Worm (Caenorhabditis elegans): Measurements from ENCODE around the gene rfc-1.
A peak's percentile ranks its signal among the peaks of the same experiment; 100 is the strongest.

rfc-1 gene

DNA sequence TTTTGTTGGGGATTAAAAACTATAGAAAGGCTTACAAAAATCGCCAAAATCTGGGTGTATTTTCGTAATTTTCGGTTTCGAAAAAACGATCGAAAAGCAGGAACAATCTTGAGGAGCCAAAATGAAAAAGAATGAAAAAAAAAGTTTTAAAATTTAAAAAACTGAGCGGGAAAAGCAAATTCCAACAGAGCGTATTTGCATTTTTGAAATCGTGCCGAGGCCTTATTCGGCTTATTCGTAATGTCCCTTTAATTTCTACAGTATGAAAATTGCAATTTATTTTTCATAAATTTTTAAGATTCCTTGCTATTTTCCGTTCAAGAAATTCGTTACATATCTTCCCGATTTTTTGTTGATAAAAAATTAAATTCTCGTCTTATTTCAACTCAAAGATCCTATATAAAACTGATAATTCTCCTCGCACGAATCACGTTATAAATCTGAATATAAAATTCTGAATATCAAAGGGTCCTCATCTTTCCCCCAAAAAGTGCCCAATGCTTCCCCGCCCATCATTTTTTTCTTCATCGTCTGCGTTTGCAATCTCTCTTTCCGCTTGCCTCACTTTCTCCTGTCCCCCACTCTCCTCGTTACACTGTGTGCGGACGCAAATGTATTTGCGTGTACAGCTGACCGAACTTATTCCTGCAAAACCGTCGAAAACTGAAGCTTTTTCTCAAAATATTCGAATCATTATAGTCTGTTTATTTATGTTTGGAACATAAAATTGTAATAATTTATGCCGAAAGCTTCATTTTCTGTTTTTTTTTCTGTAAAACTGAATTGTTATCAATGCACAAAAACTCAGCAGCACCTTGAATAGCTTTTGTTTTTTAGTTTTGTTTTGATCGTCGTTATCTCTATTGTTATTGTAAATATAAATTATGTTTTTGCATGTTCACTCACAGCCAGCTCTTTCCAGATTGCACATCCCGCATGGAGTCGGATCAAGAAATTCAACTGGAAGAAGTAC is at the start of gene rfc-1, which contains the start of gene pmp-3:
Gene rfc-1, minus strand, starts transcription at position 163 of the 973 bp plus-strand sequence.
Gene pmp-3, plus strand, starts transcription at position 923 of the 973 bp plus-strand sequence.
- TF ChIP-seq snpc-4 (tag; optimal IDR thresholded peaks at IDR 0.05) = no peak
- no peak for TF ChIP-seq elt-2 (tag; optimal IDR thresholded peaks at IDR 0.05)
- TF ChIP-seq tbx-2 (tag; optimal IDR thresholded peaks at IDR 0.05) = no peak
- no peak for TF ChIP-seq ceh-16 (tag; optimal IDR thresholded peaks at IDR 0.05)
- no peak for TF ChIP-seq ZK546.5 (tag; optimal IDR thresholded peaks at IDR 0.05)
- TF ChIP-seq unc-39 (tag; optimal IDR thresholded peaks at IDR 0.05) = no peak
- TF ChIP-seq elt-3 (tag; optimal IDR thresholded peaks at IDR 0.05) = no peak
- TF ChIP-seq jun-1 (tag; optimal IDR thresholded peaks at IDR 0.05) = no peak
- TF ChIP-seq hmg-11 (tag; optimal IDR thresholded peaks at IDR 0.05) = peak; percentile 39
- TF ChIP-seq ztf-4 (tag; optimal IDR thresholded peaks at IDR 0.05) = no peak
- peak; percentile 30 for TF ChIP-seq pha-4 (tag; optimal IDR thresholded peaks at IDR 0.05)
- TF ChIP-seq fos-1 (tag; optimal IDR thresholded peaks at IDR 0.05) = no peak
- no peak for TF ChIP-seq unc-62 (GFP tag; optimal IDR thresholded peaks at IDR 0.05)
- TF ChIP-seq sea-2 (GFP tag; optimal IDR thresholded peaks at IDR 0.05) = no peak
- no peak for TF ChIP-seq egl-5 (tag; optimal IDR thresholded peaks at IDR 0.05)
- TF ChIP-seq nfya-1 (tag; optimal IDR thresholded peaks at IDR 0.05; ENCODE audit: insufficient read depth) = peak; percentile 9
- TF ChIP-seq ceh-9 (tag; optimal IDR thresholded peaks at IDR 0.05) = no peak
- no peak for TF ChIP-seq fkh-2 (tag; optimal IDR thresholded peaks at IDR 0.05)
- no peak for TF ChIP-seq ceh-28 (tag; optimal IDR thresholded peaks at IDR 0.05)
- no peak for TF ChIP-seq fkh-10 (GFP tag; optimal IDR thresholded peaks at IDR 0.05)
- peak; percentile 5 for TF ChIP-seq nhr-23 (tag; optimal IDR thresholded peaks at IDR 0.05)
- TF ChIP-seq nhr-67 (tag; optimal IDR thresholded peaks at IDR 0.05) = no peak
- TF ChIP-seq nhr-11 (tag; optimal IDR thresholded peaks at IDR 0.05) = no peak
- TF ChIP-seq egl-27 (tag; optimal IDR thresholded peaks at IDR 0.05) = no peak
- TF ChIP-seq elt-1 (tag; optimal IDR thresholded peaks at IDR 0.05) = no peak
- TF ChIP-seq skn-1 (tag; optimal IDR thresholded peaks at IDR 0.05) = no peak
- no peak for TF ChIP-seq ceh-82 (tag; optimal IDR thresholded peaks at IDR 0.05)
- TF ChIP-seq aly-2 (tag; optimal IDR thresholded peaks at IDR 0.05) = no peak
- no peak for TF ChIP-seq eor-1 (tag; optimal IDR thresholded peaks at IDR 0.05)
- TF ChIP-seq lin-15B (tag; optimal IDR thresholded peaks at IDR 0.05) = peak; percentile 31

DNA sequence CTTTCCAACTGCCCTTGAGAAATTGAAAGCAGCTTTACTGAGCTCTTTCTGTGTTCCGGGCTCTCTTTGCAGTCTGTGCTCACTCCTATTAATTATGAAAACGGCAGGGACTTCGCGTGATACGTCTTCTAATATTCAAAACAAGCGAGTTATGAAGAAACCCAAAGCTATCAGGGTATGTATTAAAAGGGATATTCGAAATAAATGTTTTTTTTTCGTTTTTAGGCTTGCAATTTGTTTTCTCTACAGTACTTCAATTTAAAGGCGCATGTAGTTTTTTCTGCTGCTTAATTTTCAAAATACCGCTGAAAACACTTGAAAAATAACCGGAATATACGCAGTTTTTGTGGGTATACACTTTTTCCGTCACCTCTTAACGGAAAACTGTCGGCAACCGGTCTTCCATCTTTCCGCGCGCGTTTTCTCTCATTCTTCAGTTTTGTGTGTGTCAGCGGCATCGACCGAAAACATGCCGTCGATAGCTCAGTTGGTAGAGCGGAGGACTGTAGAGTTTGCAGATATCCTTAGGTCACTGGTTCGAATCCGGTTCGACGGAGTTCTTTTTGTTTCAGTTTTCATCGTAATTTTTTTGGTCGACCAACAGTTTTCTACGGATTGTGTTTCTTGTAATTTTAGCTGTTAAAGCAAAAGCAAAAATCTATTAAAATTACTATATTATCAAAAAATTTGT is 43.4 kb upstream of the rfc-1 start, which contains the start of gene gasr-8:
Gene gasr-8, plus strand, starts transcription at position 51 of the 691 bp plus-strand sequence.
- no peak for TF ChIP-seq nhr-237 (tag; optimal IDR thresholded peaks at IDR 0.05)
- no peak for TF ChIP-seq ztf-4 (tag; optimal IDR thresholded peaks at IDR 0.05)
- TF ChIP-seq lsy-12 (tag; optimal IDR thresholded peaks at IDR 0.05) = no peak
- peak; percentile 18 for TF ChIP-seq pha-4 (tag; optimal IDR thresholded peaks at IDR 0.05)
- TF ChIP-seq nhr-23 (tag; optimal IDR thresholded peaks at IDR 0.05) = no peak
- no peak for TF ChIP-seq ceh-9 (tag; optimal IDR thresholded peaks at IDR 0.05)
- TF ChIP-seq ceh-16 (tag; optimal IDR thresholded peaks at IDR 0.05) = no peak
- peak; percentile 22 for TF ChIP-seq nfya-1 (tag; optimal IDR thresholded peaks at IDR 0.05; ENCODE audit: insufficient read depth)
- no peak for TF ChIP-seq ama-1 (optimal IDR thresholded peaks at IDR 0.05)
- TF ChIP-seq nhr-28 (tag; optimal IDR thresholded peaks at IDR 0.05) = no peak

DNA sequence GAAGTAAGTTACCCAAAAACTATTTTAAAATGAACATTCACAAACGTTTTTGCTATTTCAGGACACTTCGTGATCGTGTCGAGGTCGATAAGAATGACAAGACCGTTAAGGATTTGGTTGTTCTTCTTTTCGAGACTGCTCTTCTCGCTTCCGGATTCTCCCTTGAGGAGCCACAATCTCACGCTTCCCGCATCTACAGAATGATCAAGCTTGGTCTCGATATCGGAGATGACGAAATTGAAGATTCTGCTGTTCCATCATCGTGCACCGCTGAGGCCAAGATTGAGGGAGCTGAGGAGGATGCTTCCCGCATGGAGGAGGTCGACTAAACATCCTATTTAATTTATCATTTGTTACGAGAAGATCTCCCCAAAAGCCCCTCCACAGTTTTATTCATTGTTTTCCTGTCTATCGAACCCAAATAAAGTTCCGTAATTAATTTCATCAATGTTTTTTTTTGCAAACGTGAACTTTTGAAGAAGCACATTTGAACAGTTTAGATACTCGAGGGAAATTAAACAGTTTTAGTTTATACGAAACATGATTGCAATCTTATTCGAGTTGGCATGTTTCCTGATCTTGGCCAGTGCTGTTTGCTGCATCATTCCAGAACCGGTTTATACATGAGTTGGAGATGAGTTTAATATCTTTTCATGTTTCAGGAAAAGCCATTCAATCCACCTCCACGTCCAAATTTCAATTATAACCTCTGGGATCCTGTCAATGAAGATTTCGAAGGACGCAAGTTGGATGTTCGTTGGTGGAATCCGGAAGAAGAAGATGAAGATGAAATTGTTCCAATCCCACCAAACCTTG is 42.5 kb upstream of the rfc-1 start, which contains the start of gene C47E8.11:
Gene C47E8.11, plus strand, starts transcription at position 520 of the 816 bp plus-strand sequence.
- TF ChIP-seq jun-1 (tag; optimal IDR thresholded peaks at IDR 0.05) (no peak), nhr-76 (tag; optimal IDR thresholded peaks at IDR 0.05) (no peak), nhr-77 (tag; optimal IDR thresholded peaks at IDR 0.05) (no peak), ceh-9 (tag; optimal IDR thresholded peaks at IDR 0.05) (no peak), nhr-25 (tag; optimal IDR thresholded peaks at IDR 0.05) (peak; percentile 89), zag-1 (tag; optimal IDR thresholded peaks at IDR 0.05) (no peak), nhr-11 (tag; optimal IDR thresholded peaks at IDR 0.05) (no peak), ceh-28 (tag; optimal IDR thresholded peaks at IDR 0.05) (no peak), lin-15B (tag; optimal IDR thresholded peaks at IDR 0.05) (no peak), nfya-1 (tag; optimal IDR thresholded peaks at IDR 0.05; ENCODE audit: insufficient read depth) (peak; percentile 60), egl-27 (tag; optimal IDR thresholded peaks at IDR 0.05) (no peak), skn-1 (tag; optimal IDR thresholded peaks at IDR 0.05) (no peak), snpc-4 (tag; optimal IDR thresholded peaks at IDR 0.05) (peak; percentile 52), elt-2 (tag; optimal IDR thresholded peaks at IDR 0.05) (peak; percentile 42), nhr-67 (tag; optimal IDR thresholded peaks at IDR 0.05) (no peak), ZK546.5 (tag; optimal IDR thresholded peaks at IDR 0.05) (no peak), eor-1 (tag; optimal IDR thresholded peaks at IDR 0.05) (no peak), elt-1 (tag; optimal IDR thresholded peaks at IDR 0.05) (no peak), nhr-23 (tag; optimal IDR thresholded peaks at IDR 0.05) (peak; percentile 64), ama-1 (optimal IDR thresholded peaks at IDR 0.05) (peak; percentile 99), lin-39 (tag; optimal IDR thresholded peaks at IDR 0.05) (peak; percentile 45), fos-1 (tag; optimal IDR thresholded peaks at IDR 0.05) (peak; percentile 29), unc-39 (tag; optimal IDR thresholded peaks at IDR 0.05) (no peak), ztf-11 (tag; optimal IDR thresholded peaks at IDR 0.05) (no peak), lsy-12 (tag; optimal IDR thresholded peaks at IDR 0.05) (peak; percentile 37), tbx-2 (tag; optimal IDR thresholded peaks at IDR 0.05) (peak; percentile 81), fkh-10 (GFP tag; optimal IDR thresholded peaks at IDR 0.05) (no peak), elt-3 (tag; optimal IDR thresholded peaks at IDR 0.05) (no peak), aly-2 (tag; optimal IDR thresholded peaks at IDR 0.05) (no peak), egl-5 (tag; optimal IDR thresholded peaks at IDR 0.05) (peak; percentile 26), ceh-82 (tag; optimal IDR thresholded peaks at IDR 0.05) (no peak), sea-2 (GFP tag; optimal IDR thresholded peaks at IDR 0.05) (no peak)

Measured in whole organism, L3 larva.